Worm (Caenorhabditis elegans) whole organism, dauer: Measurements from ENCODE around the gene F58H1.2.

ENCODE experiments used
- unc-62 ChIP-seq: sonication (generic microtip); optimal IDR thresholded peaks from 2 replicates; lab custom pipeline; 2017; ENCODE audit warnings: missing biosample characterization, missing genetic modification reagents, missing genetic modification characterization

Gene F58H1.2

DNA sequence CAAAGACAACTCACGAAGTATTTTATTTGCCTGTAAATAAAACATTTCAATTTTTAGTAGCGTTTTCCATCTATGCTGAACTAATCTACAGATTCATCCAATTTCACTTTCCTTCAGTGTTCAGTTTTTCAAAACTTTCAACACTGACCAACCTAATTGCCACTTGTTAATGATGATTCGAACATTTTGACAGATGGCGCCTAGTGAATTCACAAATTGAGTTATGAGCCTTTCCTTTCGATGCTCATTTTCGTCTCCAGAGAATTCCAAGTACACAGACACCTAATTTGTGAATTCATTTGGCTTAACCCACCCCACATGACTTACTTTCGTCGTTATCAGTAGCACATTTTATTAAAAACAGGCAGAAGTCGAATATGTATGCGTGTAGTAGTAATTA lies 17.9 kb downstream of the F58H1.2 start:
- TF ChIP-seq unc-62 (GFP tag; lab: Kevin White, UChicago) = no peak

DNA sequence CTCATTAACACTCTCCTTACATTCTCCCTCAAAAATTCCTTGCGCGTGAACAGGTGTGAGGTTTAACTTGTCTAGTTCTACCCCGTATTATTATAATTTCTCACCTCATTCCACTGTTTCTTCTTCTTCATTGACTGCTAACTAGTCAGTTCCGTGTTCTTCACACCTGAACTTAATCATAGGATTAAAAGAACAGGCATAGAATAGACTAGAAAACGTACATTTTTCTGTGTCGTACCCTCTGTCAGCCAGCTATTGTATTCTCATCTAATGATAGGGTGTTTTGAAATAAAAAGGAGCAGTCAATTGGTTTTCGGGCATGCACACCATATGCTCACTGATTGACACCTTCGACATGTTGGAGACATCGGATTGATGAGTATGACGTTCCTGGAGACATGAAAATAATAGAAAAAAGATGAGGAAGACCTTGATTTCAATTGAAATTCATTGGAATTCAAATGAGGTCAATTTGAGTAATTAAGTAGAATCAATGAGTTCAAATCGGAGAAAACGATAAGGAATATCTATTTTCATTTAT lies 18.6 kb downstream of the F58H1.2 start:
- no peak for TF ChIP-seq unc-62 (GFP tag; lab: Kevin White, UChicago)

DNA sequence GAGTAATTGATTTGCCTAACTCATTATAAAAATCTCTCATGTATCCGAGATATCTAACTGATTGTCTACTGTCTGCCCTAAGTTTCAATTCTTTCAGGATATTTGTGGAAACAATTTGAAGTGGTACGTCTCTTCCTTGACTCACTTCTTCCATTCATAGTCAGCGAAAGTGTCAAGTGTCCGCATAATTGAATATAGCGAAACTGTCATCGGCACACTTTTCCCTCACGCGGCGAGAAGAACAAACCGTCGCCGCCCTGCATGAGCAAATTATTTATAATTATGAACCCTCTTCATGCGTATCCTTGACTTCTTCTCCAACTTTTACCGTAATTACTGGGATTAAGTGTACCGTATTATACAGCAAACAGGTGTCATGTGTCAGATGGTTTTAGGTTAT lies 19.7 kb downstream of the F58H1.2 start:
- no peak for TF ChIP-seq unc-62 (GFP tag; lab: Kevin White, UChicago)

DNA sequence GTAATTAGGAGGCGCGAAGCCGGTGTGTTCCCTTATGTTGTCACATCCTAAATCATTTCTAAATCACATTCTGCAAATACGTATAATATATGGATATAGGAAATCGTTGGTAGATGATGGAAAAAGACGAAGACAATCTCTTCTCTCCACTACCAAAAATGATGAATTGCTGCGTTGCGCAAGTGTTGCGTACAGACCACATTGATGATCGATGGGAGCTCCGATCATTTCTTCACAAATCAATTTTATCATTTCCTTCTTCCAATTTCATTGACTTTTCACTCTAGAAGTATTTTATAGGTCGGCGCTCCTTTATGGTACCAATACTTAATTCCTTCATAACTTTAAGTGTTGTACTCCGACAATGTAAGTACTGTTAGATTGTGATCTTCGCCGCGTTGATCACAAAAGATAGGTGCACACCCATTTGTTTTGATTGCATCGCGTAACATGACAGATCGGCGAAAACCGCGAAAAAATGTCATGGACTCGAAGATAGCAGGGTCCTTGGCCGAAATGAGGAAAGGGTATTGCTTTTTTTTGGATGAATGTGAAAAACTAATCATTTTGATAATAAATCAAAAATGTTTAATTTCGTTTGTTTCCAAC lies 20.7 kb downstream of the F58H1.2 start:
- no peak for TF ChIP-seq unc-62 (GFP tag; lab: Kevin White, UChicago)

DNA sequence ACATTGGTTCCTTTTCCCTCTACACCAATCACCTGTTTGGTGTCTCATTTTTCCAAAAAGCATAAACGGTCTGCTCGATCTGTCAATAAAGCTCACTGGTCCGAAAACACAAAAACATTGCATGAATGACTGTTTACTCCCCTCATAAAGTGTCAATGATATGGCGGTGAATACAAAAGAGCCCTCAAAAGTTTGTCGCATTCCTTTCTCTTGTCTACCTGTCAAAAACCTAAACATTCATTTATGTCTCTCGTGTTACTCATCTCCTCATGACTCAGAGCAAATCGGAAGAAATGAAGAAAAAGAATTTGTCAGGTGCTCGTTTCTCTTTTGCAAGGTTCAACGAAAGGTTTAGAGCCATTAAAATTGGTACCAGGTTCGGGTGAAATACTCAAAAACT lies 22.3 kb downstream of the F58H1.2 start:
- TF ChIP-seq unc-62 (GFP tag; lab: Kevin White, UChicago) = no peak

DNA sequence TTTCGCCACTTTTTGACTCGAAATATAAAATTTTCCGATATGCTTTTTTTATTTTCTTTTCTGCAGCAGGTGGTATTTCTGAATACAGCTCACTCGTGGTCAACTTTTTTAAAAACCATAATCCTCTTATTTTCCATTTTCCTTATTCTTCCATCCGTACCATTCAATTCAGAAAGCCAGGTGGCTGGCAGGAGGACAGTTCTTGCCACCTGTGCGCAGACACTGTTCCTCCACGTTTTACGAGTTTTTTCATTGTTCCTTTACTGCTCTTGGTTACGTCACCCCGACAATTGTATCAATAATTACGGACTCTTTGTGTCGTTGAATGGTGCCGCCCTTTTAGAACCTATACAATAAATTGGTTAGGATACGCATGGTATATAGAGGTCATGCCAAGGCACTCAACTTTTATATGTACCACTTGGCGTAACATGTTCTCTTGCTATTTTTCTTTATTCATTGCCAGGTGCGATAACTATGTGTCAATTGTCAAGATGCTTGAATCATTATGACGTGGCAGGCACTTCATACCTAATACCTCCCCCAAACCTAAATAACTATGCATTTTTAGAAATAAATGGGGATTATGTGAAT lies 24.1 kb downstream of the F58H1.2 start:
- no peak for TF ChIP-seq unc-62 (GFP tag; lab: Kevin White, UChicago)

DNA sequence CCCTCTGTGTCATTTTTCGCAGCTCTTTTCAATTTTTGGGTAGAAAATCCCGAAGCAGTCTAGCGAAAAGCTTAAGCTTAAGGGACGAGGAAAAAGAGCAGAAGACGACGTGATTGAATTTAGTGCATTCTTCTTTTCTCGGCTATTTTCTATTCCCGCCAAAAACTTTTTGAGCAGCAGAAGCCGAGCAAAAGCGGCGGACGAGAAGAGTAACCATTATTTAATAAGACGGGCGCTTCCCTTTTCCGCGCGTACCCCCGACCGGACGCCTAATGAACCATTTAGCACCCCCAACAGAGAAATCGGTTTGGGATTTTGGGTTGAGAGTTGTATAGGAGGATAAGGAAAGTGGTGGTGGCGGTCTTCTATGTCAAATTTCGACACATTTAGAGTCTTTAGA lies 24.7 kb downstream of the F58H1.2 start:
- TF ChIP-seq unc-62 (GFP tag; lab: Kevin White, UChicago) = no peak

DNA sequence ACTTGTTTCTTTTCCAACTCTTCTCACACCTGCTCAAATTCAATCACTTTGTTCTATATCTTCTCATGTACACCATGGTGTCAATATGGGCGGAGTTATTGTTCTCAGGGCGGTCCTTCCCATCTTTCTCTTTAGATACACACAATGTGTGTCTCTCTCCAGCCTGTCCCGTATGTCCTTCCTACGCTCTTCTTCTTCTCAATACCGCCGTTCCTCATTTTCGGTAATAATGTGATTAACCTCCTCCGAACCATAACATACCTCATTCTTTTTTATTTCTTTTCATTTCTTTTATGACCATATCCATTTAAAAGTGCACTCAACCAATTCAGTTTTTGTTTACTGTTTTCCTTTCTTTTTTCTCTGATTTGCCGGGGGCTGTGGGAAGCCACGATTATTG lies 26.7 kb downstream of the F58H1.2 start:
- no peak for TF ChIP-seq unc-62 (GFP tag; lab: Kevin White, UChicago)

DNA sequence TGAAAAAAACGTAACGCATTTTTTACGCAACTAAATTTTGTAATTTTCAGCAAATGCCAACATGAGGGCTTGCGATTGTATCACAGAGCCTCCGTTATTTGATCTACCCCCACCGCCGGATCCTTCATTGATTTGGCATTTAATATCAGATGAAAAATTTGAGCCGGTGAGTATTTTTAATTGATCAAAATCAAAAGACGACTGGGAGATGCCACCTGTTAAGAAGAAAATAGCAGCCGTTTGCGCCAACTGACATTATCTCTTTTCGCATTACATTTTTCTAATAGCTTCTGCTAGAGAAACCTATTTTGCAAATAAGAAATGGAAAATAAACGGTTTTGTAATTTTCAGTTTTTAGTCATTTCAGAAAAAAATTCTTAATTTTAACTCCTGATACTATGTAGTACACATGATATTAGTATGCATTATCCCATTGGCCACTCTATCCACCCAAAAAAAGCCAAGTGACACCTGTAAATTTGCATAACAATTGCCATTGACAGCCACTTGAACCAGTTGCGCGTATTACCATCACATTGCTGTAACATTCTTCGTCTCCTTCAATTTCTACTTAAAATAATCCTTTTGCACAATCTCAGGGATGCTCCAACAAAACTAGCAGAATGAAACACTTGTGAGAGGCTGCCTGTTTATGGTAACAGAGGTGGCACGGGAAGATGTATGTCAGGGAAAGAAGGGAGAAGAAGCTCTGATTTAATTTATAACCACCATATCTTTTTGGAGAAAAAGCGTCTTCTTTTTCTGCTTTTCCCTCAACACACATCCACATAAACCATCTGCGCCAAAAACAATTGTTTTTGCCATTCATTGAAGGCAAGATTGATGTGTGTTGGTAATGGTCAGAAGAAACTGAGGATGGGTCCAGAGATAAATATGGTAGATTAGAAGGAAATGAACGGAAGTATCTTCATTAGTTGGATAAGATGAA lies 29.7 kb downstream of the F58H1.2 start, which contains the start of gene F58H1.5:
Gene F58H1.5 (plus strand): TSS at position 51 of the 949 bp plus-strand sequence.
- no peak for TF ChIP-seq unc-62 (GFP tag; lab: Kevin White, UChicago)

DNA sequence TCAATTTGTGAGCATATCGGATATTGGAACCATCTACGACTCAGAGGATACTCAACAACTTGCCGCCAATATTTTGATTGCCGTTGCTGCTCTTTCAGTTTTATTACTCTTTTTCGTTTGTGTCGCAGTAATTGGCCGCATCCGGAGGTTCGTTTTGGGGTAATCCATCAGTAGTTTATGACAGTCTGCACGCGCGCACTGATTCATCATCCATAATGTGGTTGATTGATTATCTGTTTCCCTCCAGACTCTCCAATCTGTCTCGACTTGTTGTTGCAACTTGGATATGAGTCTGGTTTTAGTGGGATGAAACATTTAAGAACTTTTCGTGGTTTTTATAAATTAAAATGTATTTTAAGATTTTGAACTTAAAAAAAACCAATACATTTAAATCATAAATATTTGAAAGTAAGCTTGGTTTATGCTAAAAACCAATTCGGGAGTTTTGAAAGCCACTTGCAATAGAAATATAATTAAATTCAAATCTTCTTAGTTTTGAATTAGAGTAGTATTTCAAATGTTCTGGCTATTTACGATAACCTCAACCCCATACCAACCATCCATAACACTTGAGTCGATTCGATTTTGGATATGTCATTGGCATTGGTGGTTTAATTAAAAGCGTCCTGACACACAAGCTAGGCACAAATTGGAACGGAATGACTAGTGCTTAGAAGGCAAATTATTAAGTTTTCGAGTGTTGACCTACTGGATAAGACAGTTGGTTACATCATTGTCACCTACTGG lies 31.4 kb downstream of the F58H1.2 start:
- TF ChIP-seq unc-62 (GFP tag; lab: Kevin White, UChicago) = no peak

DNA sequence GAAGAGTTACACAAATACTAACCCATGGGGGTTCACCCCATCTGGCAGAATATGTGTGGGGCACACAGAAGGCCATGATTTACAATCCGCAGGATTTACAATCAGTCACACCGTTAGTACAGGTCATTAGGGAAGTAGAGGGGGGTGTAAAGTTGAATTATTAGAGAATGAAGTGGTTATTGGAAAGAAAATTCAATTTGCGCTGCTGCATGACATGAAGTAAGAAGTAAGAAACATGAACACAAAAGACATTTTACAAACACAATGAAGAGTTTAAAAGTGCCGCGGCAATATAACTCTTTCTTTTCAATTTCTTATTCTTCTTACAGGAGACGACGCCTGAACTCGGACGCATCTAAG lies 31.9 kb downstream of the F58H1.2 start:
- no peak for TF ChIP-seq unc-62 (GFP tag; lab: Kevin White, UChicago)

DNA sequence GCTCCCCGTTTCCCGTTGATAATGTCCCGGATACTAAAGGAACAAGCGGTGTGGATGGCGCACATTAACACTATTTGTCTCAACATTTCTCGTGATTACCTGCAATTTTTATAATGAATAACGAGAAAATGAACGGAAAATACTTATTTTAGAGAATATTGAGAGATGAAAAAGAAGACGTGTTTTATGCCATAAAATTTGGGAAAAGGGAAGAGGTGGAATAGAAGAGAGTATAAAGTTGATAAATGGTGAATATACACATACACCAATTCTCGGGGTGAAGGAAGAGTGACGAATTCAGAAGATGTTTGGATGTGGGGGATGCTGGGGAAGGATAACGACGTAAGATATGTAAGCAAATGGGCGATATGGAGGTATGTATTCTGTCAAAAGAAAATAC lies 35.8 kb downstream of the F58H1.2 start, which contains the start of gene F58H1.7:
Gene F58H1.7 (minus strand): TSS at position 101 of the 400 bp plus-strand sequence.
- no peak for TF ChIP-seq unc-62 (GFP tag; lab: Kevin White, UChicago)

DNA sequence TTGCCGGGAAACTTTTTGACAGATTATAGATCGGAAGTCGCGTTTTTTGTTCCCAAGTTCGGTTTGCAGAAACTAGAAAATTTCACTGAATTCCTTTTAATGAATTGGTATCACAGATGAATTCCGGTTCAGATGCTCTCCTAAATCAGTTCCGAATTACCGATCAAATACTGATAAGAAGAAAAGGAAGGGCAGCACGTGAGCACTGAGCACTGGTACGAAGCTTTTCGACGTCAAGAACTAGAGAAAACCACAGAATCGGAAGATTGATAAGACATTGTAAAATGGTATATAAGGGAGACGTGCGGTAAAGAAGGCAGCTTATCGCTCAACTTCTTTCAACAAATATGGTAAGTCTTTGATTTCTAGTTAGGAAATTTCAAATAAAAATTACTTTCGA lies 46.3 kb downstream of the F58H1.2 start, which contains the start of gene cpr-1:
Gene cpr-1 (plus strand): TSS at position 319 of the 400 bp plus-strand sequence.
- TF ChIP-seq unc-62 (GFP tag; lab: Kevin White, UChicago) = no peak

DNA sequence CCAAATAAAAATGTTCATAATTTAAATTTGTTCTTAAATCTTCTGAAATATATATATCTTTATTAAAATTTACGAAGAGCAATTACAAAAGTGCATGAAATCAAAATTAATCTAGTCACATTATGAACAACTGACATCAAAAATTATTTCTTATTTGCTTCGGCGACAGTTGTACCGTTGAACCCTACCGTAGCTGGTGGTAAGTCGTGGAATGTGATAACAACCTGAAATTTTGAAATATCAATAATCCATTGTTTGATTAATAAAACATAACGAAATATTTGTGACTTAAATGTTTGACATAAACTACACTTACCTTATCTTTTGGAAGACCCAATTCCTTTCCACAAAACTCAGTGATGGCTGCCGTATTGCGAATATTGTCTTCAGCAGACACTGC lies 47.8 kb downstream of the F58H1.2 start:
- TF ChIP-seq unc-62 (GFP tag; lab: Kevin White, UChicago) = no peak

DNA sequence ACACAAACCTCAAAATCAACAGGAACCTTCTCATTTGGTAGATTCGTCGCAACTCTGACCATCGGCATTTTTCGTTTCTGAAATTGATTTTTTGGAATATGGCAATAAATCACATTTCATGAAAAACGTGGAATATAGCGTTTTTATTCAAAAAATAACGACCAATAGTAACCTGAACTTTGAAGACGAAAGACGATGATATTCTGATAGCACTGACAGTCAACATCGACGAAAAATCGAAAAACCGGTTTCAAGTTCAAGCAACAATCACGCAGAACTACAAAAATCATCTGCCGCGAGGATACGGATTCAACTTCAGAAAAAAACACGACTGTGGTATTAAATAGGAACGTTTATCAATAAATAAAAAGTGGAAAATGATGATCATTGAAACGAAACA lies 49.3 kb downstream of the F58H1.2 start, which contains the start of gene mif-2:
Gene mif-2 (minus strand): TSS at position 281 of the 400 bp plus-strand sequence.
- TF ChIP-seq unc-62 (GFP tag; lab: Kevin White, UChicago) = no peak
